Worm (Caenorhabditis elegans) whole organism, L4 larva: ENCODE results near the gene F28F9.2.

Experiments
- D1046.2 ChIP-seq: fragments of 200-800 bp; sonication (Bioruptor generic); IDR thresholded peaks from 2 replicates; pipeline ENCODE4 v1.3.6; 2022; ENCODE audit warnings: missing genetic modification characterization, missing compliant biosample characterization
- F44E2.7 ChIP-seq: fragments of 200-800 bp; sonication (Bioruptor generic); IDR thresholded peaks from 2 replicates; pipeline ENCODE4 v2.1.2; 2022; ENCODE audit warnings: missing genetic modification characterization, missing compliant biosample characterization
- R02D3.7 ChIP-seq: fragments of 150-350 bp; sonication (generic microtip); optimal IDR thresholded peaks from 3 replicates; lab custom pipeline; 2014; ENCODE audit warnings: missing biosample characterization, missing genetic modification characterization
- aha-1 ChIP-seq: fragments of 150-350 bp; peaks from one replicate; lab custom pipeline; 2014; ENCODE audit warnings: missing biosample characterization, missing genetic modification characterization
- attf-4 ChIP-seq: sonication (generic microtip); optimal IDR thresholded peaks from 3 replicates; lab custom pipeline; 2017; ENCODE audit warnings: missing biosample characterization, missing genetic modification characterization
- ceh-20 ChIP-seq: fragments of 200-800 bp; sonication (Bioruptor generic); IDR thresholded peaks from 2 replicates; pipeline ENCODE4 v1.3.6; 2022; ENCODE audit warnings: missing genetic modification reagents, missing genetic modification characterization, missing compliant biosample characterization
- ceh-28 ChIP-seq: fragments of 150-350 bp; optimal IDR thresholded peaks from 2 replicates; lab custom pipeline; 2014; ENCODE audit warnings: missing biosample characterization, missing genetic modification reagents, missing genetic modification characterization
- ceh-44 ChIP-seq: fragments of 200-800 bp; sonication (Bioruptor generic); IDR thresholded peaks from 2 replicates; pipeline ENCODE4 v1.3.6; 2022; ENCODE audit warnings: missing genetic modification reagents, missing genetic modification characterization, missing compliant biosample characterization
- ceh-82 ChIP-seq: sonication (generic microtip); optimal IDR thresholded peaks from 2 replicates; lab custom pipeline; 2017; ENCODE audit warnings: missing biosample characterization, missing genetic modification characterization
- ces-1 ChIP-seq: fragments of 150-350 bp; sonication (generic microtip); optimal IDR thresholded peaks from 4 replicates; lab custom pipeline; 2014; ENCODE audit warnings: missing biosample characterization, missing genetic modification reagents, missing genetic modification characterization
- daf-16 ChIP-seq, 3 experiments: sonication (generic microtip); optimal IDR thresholded peaks; 2 replicates each; lab custom pipeline; 2016 to 2017; ENCODE audit warnings: missing genetic modification characterization in 3 of 3, missing genetic modification reagents in 3 of 3, mild to moderate bottlenecking in 2 of 3, missing compliant biosample characterization in 2 of 3, missing biosample characterization in 1 of 3, moderate library complexity in 1 of 3
- dmd-6 ChIP-seq: fragments of 200-800 bp; sonication (Bioruptor generic); IDR thresholded peaks from 2 replicates; pipeline ENCODE4 v1.3.6; 2022; ENCODE audit warnings: missing genetic modification reagents, missing genetic modification characterization, missing compliant biosample characterization
- dpl-1 ChIP-seq: fragments of 150-350 bp; optimal IDR thresholded peaks from 2 replicates; lab custom pipeline; 2014; ENCODE audit warnings: missing biosample characterization, missing genetic modification reagents, missing genetic modification characterization
- dve-1 ChIP-seq: sonication (generic microtip); optimal IDR thresholded peaks from 2 replicates; lab custom pipeline; 2017; ENCODE audit warnings: antibody characterized with exemption, mild to moderate bottlenecking, missing genetic modification characterization, missing compliant biosample characterization; ENCODE audit not compliant: insufficient read depth
- fos-1 ChIP-seq: fragments of 150-350 bp; optimal IDR thresholded peaks from 2 replicates; lab custom pipeline; 2014; ENCODE audit warnings: missing biosample characterization, missing genetic modification characterization
- hif-1 ChIP-seq, 2 experiments: sonication (generic microtip); optimal IDR thresholded peaks; 2 replicates each; lab custom pipeline; 2016 to 2017; ENCODE audit warnings: missing compliant biosample characterization in 2 of 2, missing genetic modification characterization in 2 of 2, missing genetic modification reagents in 2 of 2, missing genotype in 2 of 2, mild to moderate bottlenecking in 1 of 2
- hlh-11 ChIP-seq: fragments of 200-800 bp; sonication (Bioruptor generic); optimal IDR thresholded peaks from 2 replicates; lab custom pipeline; 2018; ENCODE audit warnings: mild to moderate bottlenecking, missing genetic modification characterization, missing compliant biosample characterization
- hlh-30 ChIP-seq: sonication (generic microtip); optimal IDR thresholded peaks from 2 replicates; lab custom pipeline; 2017; ENCODE audit warnings: antibody characterized with exemption, mild to moderate bottlenecking, missing genetic modification characterization, missing compliant biosample characterization; ENCODE audit not compliant: insufficient read depth
- lin-13 ChIP-seq: fragments of 150-350 bp; optimal IDR thresholded peaks from 2 replicates; lab custom pipeline; 2014; ENCODE audit warnings: missing biosample characterization, missing genetic modification reagents, missing genetic modification characterization
- mdl-1 ChIP-seq, 2 experiments: fragments of 150-350 bp in 1 of 2; sonication (generic microtip) in 1 of 2; optimal IDR thresholded peaks; 2 replicates each; lab custom pipeline; 2014 to 2017; ENCODE audit warnings: missing biosample characterization in 2 of 2, missing genetic modification characterization in 2 of 2
- mep-1 ChIP-seq: fragments of 150-350 bp; sonication (generic microtip); optimal IDR thresholded peaks from 3 replicates; lab custom pipeline; 2014; ENCODE audit warnings: missing biosample characterization, missing genetic modification characterization
- mes-2 ChIP-seq: sonication (generic microtip); optimal IDR thresholded peaks from 2 replicates; lab custom pipeline; 2016; ENCODE audit warnings: missing genotype, mild to moderate bottlenecking, missing genetic modification characterization, missing compliant biosample characterization; ENCODE audit not compliant: poor library complexity, severe bottlenecking
- nhr-111 ChIP-seq: fragments of 200-800 bp; sonication (Bioruptor generic); optimal IDR thresholded peaks from 2 replicates; lab custom pipeline; 2018; ENCODE audit warnings: mild to moderate bottlenecking, missing genetic modification characterization, missing compliant biosample characterization
- nhr-237 ChIP-seq: sonication (generic microtip); optimal IDR thresholded peaks from 2 replicates; lab custom pipeline; 2017; ENCODE audit warnings: missing biosample characterization, missing genetic modification characterization
- nhr-28 ChIP-seq: fragments of 150-350 bp; optimal IDR thresholded peaks from 2 replicates; lab custom pipeline; 2014; ENCODE audit warnings: missing biosample characterization, missing genetic modification characterization
- nhr-48 ChIP-seq: sonication (generic microtip); optimal IDR thresholded peaks from 2 replicates; lab custom pipeline; 2016; ENCODE audit warnings: mild to moderate bottlenecking, missing genetic modification characterization, missing compliant biosample characterization
- nhr-6 ChIP-seq: fragments of 150-350 bp; optimal IDR thresholded peaks from 2 replicates; lab custom pipeline; 2014; ENCODE audit warnings: missing biosample characterization, missing genetic modification characterization
- pha-4 ChIP-seq, 2 experiments: fragments of 150-350 bp in 1 of 2; fragments of 200-800 bp in 1 of 2; sonication (Bioruptor generic) in 1 of 2; IDR thresholded peaks in 1 of 2; optimal IDR thresholded peaks in 1 of 2; 2 replicates each; pipeline versions ENCODE4 v1.3.6 to Lab custom; 2014 to 2022; ENCODE audit warnings: missing genetic modification characterization in 2 of 2, missing genetic modification reagents in 2 of 2, missing biosample characterization in 1 of 2, missing compliant biosample characterization in 1 of 2
- php-3 ChIP-seq: fragments of 200-800 bp; sonication (Bioruptor generic); IDR thresholded peaks from 2 replicates; pipeline ENCODE4 v1.3.6; 2022; ENCODE audit warnings: missing genetic modification reagents, missing genetic modification characterization, missing compliant biosample characterization
- pqm-1 ChIP-seq: sonication (generic microtip); optimal IDR thresholded peaks from 2 replicates; lab custom pipeline; 2017; ENCODE audit warnings: missing biosample characterization, missing genetic modification characterization
- rbr-2 ChIP-seq: sonication (generic microtip); optimal IDR thresholded peaks from 2 replicates; lab custom pipeline; 2016; ENCODE audit warnings: missing genotype, missing genetic modification characterization, missing compliant biosample characterization
- sdz-12 ChIP-seq: fragments of 200-800 bp; sonication (Bioruptor generic); optimal IDR thresholded peaks from 2 replicates; lab custom pipeline; 2018; ENCODE audit warnings: mild to moderate bottlenecking, missing genetic modification characterization, missing compliant biosample characterization
- set-16 ChIP-seq: fragments of 200-800 bp; sonication (Bioruptor generic); IDR thresholded peaks from 2 replicates; pipeline ENCODE4 v1.3.6; 2022; ENCODE audit warnings: missing genetic modification reagents, missing genetic modification characterization, missing compliant biosample characterization
- snpc-1.2 ChIP-seq: fragments of 200-800 bp; sonication (Bioruptor generic); IDR thresholded peaks from 2 replicates; pipeline ENCODE4 v1.3.6; 2022; ENCODE audit warnings: missing genetic modification reagents, missing genetic modification characterization, missing compliant biosample characterization
- snpc-4 ChIP-seq: fragments of 150-350 bp; optimal IDR thresholded peaks from 2 replicates; lab custom pipeline; 2014; ENCODE audit warnings: missing biosample characterization, missing genetic modification characterization
- unc-62 ChIP-seq, 3 experiments: fragments of 150-350 bp in 1 of 3; sonication (generic microtip); optimal IDR thresholded peaks in 2 of 3; peaks in 1 of 3; 1 replicate in 1 of 3; 2 replicates in 2 of 3; lab custom pipeline; 2014 to 2017; ENCODE audit warnings: missing biosample characterization in 3 of 3, missing genetic modification characterization in 3 of 3, missing genetic modification reagents in 3 of 3, missing genotype in 1 of 3
- zfp-2 ChIP-seq: sonication (generic microtip); optimal IDR thresholded peaks from 2 replicates; lab custom pipeline; 2016; ENCODE audit warnings: mild to moderate bottlenecking, missing genetic modification characterization, missing compliant biosample characterization
- zip-2 ChIP-seq: fragments of 150-350 bp; optimal IDR thresholded peaks from 2 replicates; lab custom pipeline; 2014; ENCODE audit warnings: missing biosample characterization, missing genetic modification characterization
- ztf-7 ChIP-seq: fragments of 150-350 bp; optimal IDR thresholded peaks from 2 replicates; lab custom pipeline; 2014; ENCODE audit warnings: missing biosample characterization, missing genetic modification characterization

The F28F9.2 gene

DNA sequence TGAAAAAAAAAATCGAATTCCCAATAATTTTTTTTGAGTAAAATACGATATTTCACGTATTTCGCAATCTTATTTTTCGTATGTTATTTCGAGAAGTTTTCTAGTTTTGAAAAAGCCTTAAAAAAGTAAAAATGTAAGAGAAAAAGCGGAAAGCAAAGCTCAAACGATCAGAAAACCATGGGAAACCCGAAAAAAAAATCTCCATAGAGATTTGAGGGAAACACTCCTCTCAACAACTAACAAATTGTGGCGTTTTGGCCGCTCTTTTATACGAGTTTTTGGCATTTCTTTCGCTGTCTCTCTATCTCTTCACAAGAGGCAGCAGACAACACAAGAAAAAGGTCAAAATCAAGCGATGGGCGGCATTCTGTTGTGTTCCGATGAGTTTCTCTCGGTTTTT, 34.9 kb downstream of the F28F9.2 start (continued):
- TF ChIP-seq snpc-1.2 (GFP tag; lab: Robert Waterston, UW) (no peak), ces-1 (no peak), nhr-111 (no peak), ztf-7 (tag; lab: Kevin White, UChicago) (no peak), dpl-1 (peak; percentile 34), attf-4 (tag; lab: Kevin White, UChicago) (no peak), F44E2.7 (no peak), ceh-28 (tag; lab: Kevin White, UChicago) (no peak), pha-4 (GFP tag; IDR thresholded peaks at IDR 0.05; lab: Robert Waterston, UW) (no peak), pha-4 (tag; optimal IDR thresholded peaks at IDR 0.05; lab: Kevin White, UChicago) (peak; percentile 7), ceh-82 (tag; lab: Kevin White, UChicago) (no peak), lin-13 (GFP tag; lab: Kevin White, UChicago) (no peak), R02D3.7 (tag; lab: Kevin White, UChicago) (no peak), ceh-20 (GFP tag; lab: Robert Waterston, UW) (no peak), snpc-4 (no peak), aha-1 (tag; lab: Kevin White, UChicago) (no peak), fos-1 (no peak), zfp-2 (tag; lab: Kevin White, UChicago) (no peak)

DNA sequence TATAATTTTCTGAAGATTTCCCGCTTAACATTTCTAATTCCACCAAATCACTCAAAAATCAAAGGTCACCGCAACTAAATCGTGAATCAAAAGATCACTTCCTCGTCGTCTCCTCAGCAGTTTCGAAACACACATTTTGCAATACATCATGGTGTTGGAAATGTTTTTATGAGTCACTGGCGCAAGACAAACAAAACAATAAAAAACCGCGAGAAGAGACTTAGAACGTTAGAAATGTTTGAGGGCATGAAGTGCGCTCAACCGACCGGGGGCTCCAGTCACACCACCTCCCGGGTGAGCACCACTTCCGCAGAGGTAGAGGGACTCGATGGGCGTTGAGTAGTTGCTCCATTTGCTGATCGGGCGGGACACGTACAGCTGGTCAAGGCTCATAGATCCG, 35.7 kb downstream of the F28F9.2 start:
- TF ChIP-seq ceh-44 (GFP tag; lab: Robert Waterston, UW) = no peak
- peak; percentile 24 for TF ChIP-seq pqm-1 (tag; lab: Kevin White, UChicago)
- TF ChIP-seq dve-1 (tag; lab: Kevin White, UChicago) = peak; percentile 70
- TF ChIP-seq ceh-20 (GFP tag; lab: Robert Waterston, UW) = 0 out of 2 replicates have a peak, but pooled peaks have one; percentile 45
- TF ChIP-seq mep-1 (tag; lab: Kevin White, UChicago) = peak; percentile 68
- TF ChIP-seq daf-16 (GFP tag; optimal IDR thresholded peaks at IDR 0.05; lab: Kevin White, UChicago) = peak in 1 of 2 experiments; percentile 7
- peak; percentile 78 for TF ChIP-seq daf-16 (tag; optimal IDR thresholded peaks at IDR 0.05; lab: Kevin White, UChicago)
- peak; percentile 7 for TF ChIP-seq nhr-28 (tag; lab: Kevin White, UChicago)
- peak; percentile 42 for TF ChIP-seq lin-13 (GFP tag; lab: Kevin White, UChicago)
- TF ChIP-seq hlh-11 (tag; lab: Kevin White, UChicago) = peak; percentile 73
- peak; percentile 17 for TF ChIP-seq rbr-2 (tag; lab: Kevin White, UChicago)
- no peak for TF ChIP-seq nhr-237
- TF ChIP-seq sdz-12 (GFP tag; lab: Kevin White, UChicago) = no peak
- peak; percentile 86 for TF ChIP-seq nhr-6 (tag; lab: Kevin White, UChicago)
- TF ChIP-seq hif-1 (tag; optimal IDR thresholded peaks at IDR 0.05; lab: Kevin White, UChicago) = peak in 1 of 2 experiments; percentile 41
- TF ChIP-seq mdl-1 (tag; optimal IDR thresholded peaks at IDR 0.05; lab: Kevin White, UChicago) = peak in 1 of 2 experiments; percentile 44
- TF ChIP-seq snpc-1.2 (GFP tag; lab: Robert Waterston, UW) = no peak
- TF ChIP-seq hlh-30 = peak; percentile 73
- TF ChIP-seq D1046.2 (GFP tag; lab: Robert Waterston, UW) = no peak
- no peak for TF ChIP-seq zip-2 (tag; lab: Kevin White, UChicago)
- no peak for TF ChIP-seq pha-4 (GFP tag; IDR thresholded peaks at IDR 0.05; lab: Robert Waterston, UW)
- TF ChIP-seq pha-4 (tag; optimal IDR thresholded peaks at IDR 0.05; lab: Kevin White, UChicago) = peak; percentile 38
- TF ChIP-seq nhr-48 (tag; lab: Kevin White, UChicago) = peak; percentile 22
- TF ChIP-seq dmd-6 (GFP tag; lab: Robert Waterston, UW) = peak; percentile 73
- peak; percentile 70 for TF ChIP-seq php-3
- peak; percentile 57 for TF ChIP-seq mes-2
- TF ChIP-seq set-16 (GFP tag; lab: Robert Waterston, UW) = peak; percentile 57

DNA sequence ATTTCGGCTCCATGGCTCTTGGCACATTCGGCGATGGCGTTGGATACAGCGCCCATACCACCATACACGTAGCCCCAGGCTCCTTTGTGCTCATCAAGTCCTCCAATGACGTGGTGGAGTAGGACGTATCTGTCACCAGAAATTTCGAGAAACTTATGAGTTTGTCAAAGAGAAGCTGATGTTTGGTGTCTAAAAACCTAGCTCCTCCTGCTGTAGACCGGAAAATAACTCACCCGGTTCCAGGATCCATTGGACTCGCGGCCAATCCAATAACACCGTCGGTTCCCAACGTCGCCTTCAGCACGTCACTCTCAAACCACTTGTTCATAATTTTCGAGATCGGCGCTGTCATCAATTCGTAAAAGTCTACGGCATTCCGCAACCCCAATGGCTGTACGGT, 37.4 kb downstream of the F28F9.2 start:
- TF ChIP-seq aha-1 (tag; lab: Kevin White, UChicago) (peak; percentile 91), hif-1 (tag; optimal IDR thresholded peaks at IDR 0.05; lab: Kevin White, UChicago) (no peak), unc-62 (GFP tag; optimal IDR thresholded peaks at IDR 0.05 in 1 of 2; lab: Kevin White, UChicago) (peak in 1 of 2 experiments; percentile 67), unc-62 (tag; optimal IDR thresholded peaks at IDR 0.05; lab: Kevin White, UChicago) (no peak)
- TF ChIP-seq, all 104 proteins: peak for 2
